Worm (Caenorhabditis elegans) whole organism, young adult: ENCODE measurements around the gene EEED8.18.

Experiments used
- B0019.2 ChIP-seq: fragments of 200-800 bp; sonication (Bioruptor generic); conservative IDR thresholded peaks from 2 replicates; pipeline ENCODE4 v1.3.6; 2022; ENCODE audit warnings: missing genetic modification reagents, missing genetic modification characterization, missing compliant biosample characterization
- B0035.1 ChIP-seq: sonication (generic microtip); optimal IDR thresholded peaks from 2 replicates; lab custom pipeline; 2016; ENCODE audit warnings: missing genetic modification characterization, mild to moderate bottlenecking, missing compliant biosample characterization, missing genotype, missing genetic modification reagents
- B0261.1 ChIP-seq: sonication (generic microtip); optimal IDR thresholded peaks from 2 replicates; lab custom pipeline; 2016; ENCODE audit warnings: mild to moderate bottlenecking, missing genetic modification characterization, moderate library complexity, missing compliant biosample characterization
- F33H1.4 ChIP-seq: fragments of 200-800 bp; sonication (Bioruptor generic); IDR thresholded peaks from 2 replicates; pipeline ENCODE4 v1.3.6; 2022; ENCODE audit warnings: missing genetic modification reagents, missing genetic modification characterization, missing compliant biosample characterization
- T07F8.4 ChIP-seq: sonication (generic microtip); optimal IDR thresholded peaks from 2 replicates; lab custom pipeline; 2016; ENCODE audit warnings: mild to moderate bottlenecking, missing genetic modification characterization, moderate library complexity, missing compliant biosample characterization
- Y53G8AR.9 ChIP-seq: fragments of 200-800 bp; sonication (Bioruptor generic); conservative IDR thresholded peaks from 2 replicates; pipeline ENCODE4 v1.3.6; 2022; ENCODE audit warnings: missing genetic modification reagents, missing genetic modification characterization, missing compliant biosample characterization
- Y56A3A.18 ChIP-seq: fragments of 200-800 bp; sonication (Bioruptor generic); IDR thresholded peaks from 2 replicates; pipeline ENCODE4 v1.3.6; 2022; ENCODE audit warnings: missing genetic modification reagents, missing genetic modification characterization, missing compliant biosample characterization
- attf-3 ChIP-seq: fragments of 200-800 bp; sonication (Bioruptor generic); conservative IDR thresholded peaks from 2 replicates; pipeline ENCODE4 v1.3.6; 2022; ENCODE audit warnings: missing genetic modification reagents, missing genetic modification characterization, missing compliant biosample characterization
- attf-5 ChIP-seq: fragments of 200-800 bp; sonication (Bioruptor generic); optimal IDR thresholded peaks from 2 replicates; lab custom pipeline; 2018; ENCODE audit warnings: mild to moderate bottlenecking, missing genetic modification characterization, missing compliant biosample characterization
- ccch-3 ChIP-seq: fragments of 200-800 bp; sonication (Bioruptor generic); optimal IDR thresholded peaks from 2 replicates; lab custom pipeline; 2018; ENCODE audit warnings: mild to moderate bottlenecking, missing genetic modification characterization, missing compliant biosample characterization
- cebp-1 ChIP-seq, 2 experiments: fragments of 200-800 bp in 1 of 2; sonication (Bioruptor generic) in 1 of 2; sonication (generic microtip) in 1 of 2; IDR thresholded peaks in 1 of 2; optimal IDR thresholded peaks in 1 of 2; 2 replicates each; pipeline versions ENCODE4 v1.3.6 to Lab custom; 2017 to 2022; ENCODE audit warnings: missing compliant biosample characterization in 2 of 2, missing genetic modification characterization in 2 of 2, mild to moderate bottlenecking in 1 of 2, missing genetic modification reagents in 1 of 2, moderate library complexity in 1 of 2
- ceh-100 ChIP-seq: fragments of 200-800 bp; sonication (Bioruptor generic); IDR thresholded peaks from 2 replicates; pipeline ENCODE4 v1.3.6; 2022; ENCODE audit warnings: missing genetic modification reagents, missing genetic modification characterization, missing compliant biosample characterization
- ceh-40 ChIP-seq: fragments of 200-800 bp; sonication (Bioruptor generic); IDR thresholded peaks from 2 replicates; pipeline ENCODE4 v1.3.6; 2022; ENCODE audit warnings: missing genetic modification characterization, missing compliant biosample characterization
- dpl-1 ChIP-seq: fragments of 150-350 bp; optimal IDR thresholded peaks from 2 replicates; lab custom pipeline; 2014; ENCODE audit warnings: missing biosample characterization, missing genetic modification reagents, missing genetic modification characterization
- egl-18 ChIP-seq: fragments of 200-800 bp; sonication (Bioruptor generic); IDR thresholded peaks from 2 replicates; pipeline ENCODE4 v1.3.6; 2022; ENCODE audit warnings: missing genetic modification reagents, missing genetic modification characterization, missing compliant biosample characterization
- egl-44 ChIP-seq: fragments of 200-800 bp; sonication (Bioruptor generic); IDR thresholded peaks from 2 replicates; pipeline ENCODE4 v1.3.6; 2022; ENCODE audit warnings: missing genetic modification reagents, missing genetic modification characterization, missing compliant biosample characterization
- ets-4 ChIP-seq: fragments of 200-800 bp; sonication (Bioruptor generic); optimal IDR thresholded peaks from 2 replicates; lab custom pipeline; 2018; ENCODE audit warnings: mild to moderate bottlenecking, missing genetic modification characterization, missing compliant biosample characterization
- hmg-1.2 ChIP-seq: fragments of 200-800 bp; sonication (Bioruptor generic); IDR thresholded peaks from 2 replicates; pipeline ENCODE4 v1.3.6; 2022; ENCODE audit warnings: missing genetic modification reagents, missing genetic modification characterization, missing compliant biosample characterization
- let-526 ChIP-seq: fragments of 200-800 bp; sonication (Bioruptor generic); IDR thresholded peaks from 2 replicates; pipeline ENCODE4 v1.3.6; 2022; ENCODE audit warnings: missing genetic modification reagents, missing genetic modification characterization, missing compliant biosample characterization
- let-607 ChIP-seq, 2 experiments: fragments of 200-800 bp in 1 of 2; sonication (Bioruptor generic) in 1 of 2; sonication (generic microtip) in 1 of 2; optimal IDR thresholded peaks; 2 replicates each; lab custom pipeline; 2016 to 2018; ENCODE audit warnings: mild to moderate bottlenecking in 2 of 2, missing compliant biosample characterization in 2 of 2, missing genetic modification characterization in 2 of 2, moderate library complexity in 2 of 2, missing genotype in 1 of 2
- lin-26 ChIP-seq: fragments of 200-800 bp; sonication (Bioruptor generic); IDR thresholded peaks from 2 replicates; pipeline ENCODE4 v1.3.6; 2022; ENCODE audit warnings: missing genetic modification reagents, missing genetic modification characterization, missing compliant biosample characterization
- lin-35 ChIP-seq, 3 experiments: fragments of 150-350 bp in 2 of 3; sonication (generic microtip) in 1 of 3; optimal IDR thresholded peaks; 2 replicates each; lab custom pipeline; 2014 to 2018; ENCODE audit warnings: missing biosample characterization in 3 of 3, missing genetic modification characterization in 3 of 3, missing genetic modification reagents in 3 of 3
- lin-54 ChIP-seq: fragments of 200-800 bp; sonication (Bioruptor generic); optimal IDR thresholded peaks from 2 replicates; lab custom pipeline; 2018; ENCODE audit warnings: mild to moderate bottlenecking, missing genetic modification characterization, missing compliant biosample characterization
- lir-1 ChIP-seq: fragments of 200-800 bp; sonication (Bioruptor generic); conservative IDR thresholded peaks from 2 replicates; pipeline ENCODE4 v1.3.6; 2022; ENCODE audit warnings: missing genetic modification reagents, missing genetic modification characterization, missing compliant biosample characterization
- lsy-27 ChIP-seq: sonication (generic microtip); optimal IDR thresholded peaks from 2 replicates; lab custom pipeline; 2017; ENCODE audit warnings: missing genetic modification characterization, mild to moderate bottlenecking, missing compliant biosample characterization, antibody characterized with exemption, missing genotype, borderline replicate concordance; ENCODE audit not compliant: insufficient read depth
- madf-10 ChIP-seq: sonication (generic microtip); optimal IDR thresholded peaks from 2 replicates; lab custom pipeline; 2016; ENCODE audit warnings: mild to moderate bottlenecking, missing genetic modification characterization, missing compliant biosample characterization
- madf-6 ChIP-seq: fragments of 200-800 bp; sonication (Bioruptor generic); IDR thresholded peaks from 2 replicates; pipeline ENCODE4 v1.3.6; 2022; ENCODE audit warnings: missing genetic modification reagents, missing genetic modification characterization, missing compliant biosample characterization
- mcd-1 ChIP-seq: fragments of 200-800 bp; sonication (Bioruptor generic); IDR thresholded peaks from 2 replicates; pipeline ENCODE4 v1.3.6; 2022; ENCODE audit warnings: missing genetic modification reagents, missing genetic modification characterization, missing compliant biosample characterization
- mxl-1 ChIP-seq: sonication (generic microtip); optimal IDR thresholded peaks from 2 replicates; lab custom pipeline; 2016; ENCODE audit warnings: missing genetic modification characterization, missing compliant biosample characterization
- nhr-120 ChIP-seq: fragments of 200-800 bp; sonication (Bioruptor generic); IDR thresholded peaks from 2 replicates; pipeline ENCODE4 v1.3.6; 2022; ENCODE audit warnings: missing genetic modification characterization, missing compliant biosample characterization
- nhr-179 ChIP-seq: sonication (generic microtip); optimal IDR thresholded peaks from 2 replicates; lab custom pipeline; 2016; ENCODE audit warnings: mild to moderate bottlenecking, missing genetic modification characterization, missing compliant biosample characterization
- nhr-80 ChIP-seq: sonication (generic microtip); optimal IDR thresholded peaks from 2 replicates; lab custom pipeline; 2016; ENCODE audit warnings: missing genetic modification characterization, missing compliant biosample characterization
- rec-8 ChIP-seq, 2 experiments: sonication (generic microtip); optimal IDR thresholded peaks; 2 replicates each; lab custom pipeline; 2016; ENCODE audit warnings: mild to moderate bottlenecking in 2 of 2, missing genetic modification characterization in 2 of 2, missing genetic modification reagents in 2 of 2, missing genotype in 2 of 2, missing biosample characterization in 1 of 2, missing compliant biosample characterization in 1 of 2, moderate library complexity in 1 of 2
- snpc-1.3 ChIP-seq: sonication (generic microtip); optimal IDR thresholded peaks from 2 replicates; lab custom pipeline; 2017; ENCODE audit warnings: missing genetic modification characterization, mild to moderate bottlenecking, missing compliant biosample characterization, antibody characterized with exemption, moderate library complexity, missing genotype, missing genetic modification reagents; ENCODE audit not compliant: insufficient read depth
- snpc-3.4 ChIP-seq: sonication (generic microtip); optimal IDR thresholded peaks from 2 replicates; lab custom pipeline; 2017; ENCODE audit warnings: missing genetic modification characterization, mild to moderate bottlenecking, missing compliant biosample characterization, antibody characterized with exemption, moderate library complexity, missing genotype, missing genetic modification reagents
- somi-1 ChIP-seq: fragments of 200-800 bp; sonication (Bioruptor generic); optimal IDR thresholded peaks from 2 replicates; lab custom pipeline; 2018; ENCODE audit warnings: mild to moderate bottlenecking, missing genetic modification characterization, missing compliant biosample characterization
- tbp1 ChIP-seq: fragments of 200-800 bp; sonication (Bioruptor generic); optimal IDR thresholded peaks from 2 replicates; lab custom pipeline; 2018; ENCODE audit warnings: mild to moderate bottlenecking, missing genetic modification characterization, missing compliant biosample characterization
- tlf-1 ChIP-seq: fragments of 200-800 bp; sonication (Bioruptor generic); optimal IDR thresholded peaks from 2 replicates; lab custom pipeline; 2018; ENCODE audit warnings: mild to moderate bottlenecking, missing genetic modification characterization, missing compliant biosample characterization
- unc-62 ChIP-seq: fragments of 150-350 bp; optimal IDR thresholded peaks from 2 replicates; lab custom pipeline; 2014; ENCODE audit warnings: missing biosample characterization, missing genetic modification reagents, missing genetic modification characterization
- ztf-18 ChIP-seq: sonication (generic microtip); optimal IDR thresholded peaks from 2 replicates; lab custom pipeline; 2016; ENCODE audit warnings: missing genotype, mild to moderate bottlenecking, missing genetic modification characterization, missing compliant biosample characterization
- ztf-22 ChIP-seq: fragments of 200-800 bp; sonication (Bioruptor generic); optimal IDR thresholded peaks from 2 replicates; lab custom pipeline; 2018; ENCODE audit warnings: mild to moderate bottlenecking, missing genetic modification characterization, moderate library complexity, missing compliant biosample characterization
- ztf-28 ChIP-seq: fragments of 200-800 bp; sonication (Bioruptor generic); IDR thresholded peaks from 2 replicates; pipeline ENCODE4 v1.3.6; 2022; ENCODE audit warnings: missing genetic modification reagents, missing genetic modification characterization, missing compliant biosample characterization

Gene EEED8.18

ce11 chrII:5393090-5393489 lies 19.3 kb downstream of the EEED8.18 start, which contains the start of gene brap-2:
TSS of gene brap-2 (minus strand) at chrII:5393190.
- TF ChIP-seq lsy-27 (tag; lab: Kevin White, UChicago) (no peak), ztf-28 (GFP tag; lab: Robert Waterston, UW) (no peak)

DNA sequence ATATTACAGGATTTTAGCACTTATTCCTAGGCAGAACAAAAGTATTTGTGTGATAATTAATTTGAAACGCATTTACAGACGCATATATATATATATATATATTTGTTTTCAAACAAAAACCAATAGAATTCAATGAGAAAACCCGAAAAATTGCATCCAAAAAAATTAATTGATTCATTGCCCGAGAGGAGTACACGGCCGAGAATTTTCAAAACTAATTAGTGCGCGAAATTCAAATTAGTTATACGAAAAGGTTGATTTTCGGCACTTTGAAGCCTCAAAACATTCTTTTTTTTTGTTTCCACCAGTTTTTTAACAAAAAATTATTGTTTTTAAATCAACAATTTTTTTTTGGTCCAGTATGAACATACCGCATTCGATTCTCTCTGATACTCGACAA lies 21.0 kb downstream of the EEED8.18 start:
- TF ChIP-seq somi-1 (GFP tag; lab: Kevin White, UChicago) (no peak), ceh-100 (GFP tag; lab: Robert Waterston, UW) (no peak), lin-54 (GFP tag; lab: Kevin White, UChicago) (peak; percentile 25), lin-35 (GFP tag; optimal IDR thresholded peaks at IDR 0.05; lab: Kevin White, UChicago) (no peak)

DNA sequence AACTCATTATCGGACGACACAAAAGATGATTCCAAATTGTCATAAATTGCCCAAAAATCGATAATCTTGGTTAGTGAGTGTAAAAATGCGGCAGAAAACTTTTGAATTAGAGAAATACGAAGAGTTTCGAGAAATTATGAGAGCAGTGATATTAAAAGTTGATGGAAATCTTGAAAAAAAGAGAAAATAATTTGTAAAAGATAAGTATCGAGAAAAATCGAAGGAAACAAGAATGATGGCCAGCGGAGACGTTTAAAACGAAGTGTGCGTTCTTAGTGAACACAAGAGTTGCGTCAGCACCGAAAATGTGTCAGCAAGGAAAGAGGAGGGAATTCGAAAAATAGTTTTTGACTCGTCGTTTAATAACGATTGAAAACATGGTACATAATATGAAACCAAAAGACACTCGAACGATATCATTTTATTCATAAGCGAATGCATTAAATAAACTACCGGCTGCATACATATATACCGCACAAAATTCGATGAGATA lies 22.5 kb downstream of the EEED8.18 start, which contains the start of gene ndx-6:
Gene ndx-6 (minus strand): TSS at position 51 of the 493 bp plus-strand sequence.
- TF ChIP-seq madf-6 (GFP tag; lab: Robert Waterston, UW) (peak; percentile 73), mcd-1 (GFP tag; lab: Robert Waterston, UW) (peak; percentile 79), nhr-80 (tag; lab: Kevin White, UChicago) (peak; percentile 40), let-607 (tag; optimal IDR thresholded peaks at IDR 0.05; lab: Kevin White, UChicago) (peak in 1 of 2 experiments; percentile 52), dpl-1 (peak; percentile 92), attf-5 (GFP tag; lab: Kevin White, UChicago) (peak; percentile 77), hmg-1.2 (GFP tag; lab: Robert Waterston, UW) (peak; percentile 43; the same call in 1 of the 2 replicates), egl-44 (no peak), lir-1 (no peak), ztf-28 (GFP tag; lab: Robert Waterston, UW) (no peak), B0261.1 (tag; lab: Kevin White, UChicago) (no peak), attf-3 (GFP tag; lab: Robert Waterston, UW) (0 out of 2 replicates have a peak, but pooled peaks have one; percentile 33), egl-18 (no peak), cebp-1 (GFP tag; IDR thresholded peaks at IDR 0.05; lab: Robert Waterston, UW) (no peak), cebp-1 (tag; optimal IDR thresholded peaks at IDR 0.05; lab: Kevin White, UChicago) (peak; percentile 65), unc-62 (GFP tag; lab: Kevin White, UChicago) (no peak), lin-26 (no peak), ztf-22 (no peak), ceh-100 (GFP tag; lab: Robert Waterston, UW) (peak; percentile 60; the same call in 1 of the 2 replicates), Y56A3A.18 (GFP tag; lab: Robert Waterston, UW) (no peak), Y53G8AR.9 (GFP tag; lab: Robert Waterston, UW) (peak; percentile 78), madf-10 (tag; lab: Kevin White, UChicago) (no peak), tbp1 (GFP tag; lab: Kevin White, UChicago) (peak; percentile 56), snpc-3.4 (peak; percentile 40), B0019.2 (GFP tag; lab: Robert Waterston, UW) (no peak), lin-35 (GFP tag; optimal IDR thresholded peaks at IDR 0.05; lab: Kevin White, UChicago) (peak; percentile 63 to 96 (median 83)), nhr-120 (GFP tag; lab: Robert Waterston, UW) (no peak), mxl-1 (tag; lab: Kevin White, UChicago) (no peak), ceh-40 (GFP tag; lab: Robert Waterston, UW) (no peak), lsy-27 (tag; lab: Kevin White, UChicago) (no peak), nhr-179 (tag; lab: Kevin White, UChicago) (no peak), F33H1.4 (peak; percentile 58), rec-8 (tag; optimal IDR thresholded peaks at IDR 0.05; lab: Kevin White, UChicago) (no peak), ztf-18 (peak; percentile 95), tlf-1 (peak; percentile 28), ccch-3 (GFP tag; lab: Kevin White, UChicago) (no peak), T07F8.4 (tag; lab: Kevin White, UChicago) (no peak), ets-4 (no peak), let-526 (GFP tag; lab: Robert Waterston, UW) (no peak), snpc-1.3 (tag; lab: Kevin White, UChicago) (peak; percentile 5), B0035.1 (no peak)
